Fruit fly (Drosophila melanogaster) whole organism, prepupa: ENCODE results near the gene CG3702.

Experiments used
- Blimp-1 ChIP-seq: fragments of 200-800 bp; sonication (Bioruptor generic); optimal IDR thresholded peaks from 3 replicates; lab custom pipeline; 2017; ENCODE audit warnings: missing biosample characterization, missing genetic modification characterization, mild to moderate bottlenecking, moderate library complexity, missing genetic modification reagents
- CG10631 ChIP-seq: fragments of 200-800 bp; sonication (Bioruptor generic); optimal IDR thresholded peaks from 2 replicates; lab custom pipeline; 2016; ENCODE audit warnings: missing biosample characterization, missing genetic modification characterization
- CG10669 ChIP-seq: fragments of 200-800 bp; sonication (Bioruptor generic); optimal IDR thresholded peaks from 3 replicates; lab custom pipeline; 2018; ENCODE audit warnings: missing biosample characterization, mild to moderate bottlenecking, missing genetic modification characterization, moderate library complexity
- CG11762 ChIP-seq: fragments of 200-800 bp; sonication (Bioruptor generic); optimal IDR thresholded peaks from 3 replicates; lab custom pipeline; 2016; ENCODE audit warnings: missing biosample characterization, missing genetic modification characterization; ENCODE audit not compliant: insufficient read depth
- CG11902 ChIP-seq: fragments of 200-800 bp; sonication (Bioruptor generic); optimal IDR thresholded peaks from 3 replicates; lab custom pipeline; 2016; ENCODE audit warnings: missing biosample characterization, missing genetic modification characterization
- CG15336 ChIP-seq: fragments of 200-800 bp; sonication (Bioruptor generic); IDR thresholded peaks from 2 replicates; pipeline ENCODE4 v1.3.6; 2022; ENCODE audit warnings: missing biosample characterization, missing genetic modification characterization
- CG1621 ChIP-seq: fragments of 200-800 bp; sonication (Bioruptor generic); optimal IDR thresholded peaks from 3 replicates; lab custom pipeline; 2018; ENCODE audit warnings: missing biosample characterization, mild to moderate bottlenecking, missing genetic modification characterization
- CG16779 ChIP-seq: fragments of 200-800 bp; sonication (Bioruptor generic); optimal IDR thresholded peaks from 3 replicates; lab custom pipeline; 2017; ENCODE audit warnings: missing biosample characterization, mild to moderate bottlenecking, missing genetic modification characterization
- CG3032 ChIP-seq: fragments of 200-800 bp; optimal IDR thresholded peaks from 2 replicates; lab custom pipeline; 2019; ENCODE audit warnings: missing biosample characterization, mild to moderate bottlenecking, missing genetic modification characterization, moderate library complexity
- CG31627 ChIP-seq: fragments of 200-800 bp; sonication (Bioruptor generic); optimal IDR thresholded peaks from 3 replicates; lab custom pipeline; 2016; ENCODE audit warnings: missing biosample characterization, missing genetic modification characterization
- CG32006 ChIP-seq: fragments of 200-800 bp; sonication (Bioruptor generic); optimal IDR thresholded peaks from 3 replicates; lab custom pipeline; 2017; ENCODE audit warnings: missing biosample characterization, mild to moderate bottlenecking, missing genetic modification characterization
- CG34406 ChIP-seq: fragments of 200-800 bp; sonication (Bioruptor generic); optimal IDR thresholded peaks from 3 replicates; lab custom pipeline; 2016; ENCODE audit warnings: missing biosample characterization, missing genetic modification characterization
- CG3919 ChIP-seq: fragments of 200-800 bp; sonication (Bioruptor generic); optimal IDR thresholded peaks from 3 replicates; lab custom pipeline; 2016; ENCODE audit warnings: missing biosample characterization, missing genetic modification characterization
- CG6163 ChIP-seq: fragments of 200-800 bp; sonication (Bioruptor generic); IDR thresholded peaks from 3 replicates; pipeline ENCODE4 v1.3.6; 2022; ENCODE audit warnings: missing biosample characterization, missing genetic modification characterization
- CG6808 ChIP-seq: fragments of 200-800 bp; sonication (Bioruptor generic); optimal IDR thresholded peaks from 3 replicates; lab custom pipeline; 2017; ENCODE audit warnings: missing biosample characterization, missing genetic modification characterization, mild to moderate bottlenecking, moderate library complexity, missing genetic modification reagents
- CG7368 ChIP-seq: fragments of 200-800 bp; sonication (Bioruptor generic); optimal IDR thresholded peaks from 3 replicates; lab custom pipeline; 2016; ENCODE audit warnings: missing biosample characterization, missing genetic modification characterization
- CG8119 ChIP-seq: fragments of 200-800 bp; sonication (Bioruptor generic); IDR thresholded peaks from 3 replicates; pipeline ENCODE4 v1.3.6; 2022; ENCODE audit warnings: missing biosample characterization, missing genetic modification characterization
- CG8632 ChIP-seq: fragments of 200-800 bp; sonication (Bioruptor generic); optimal IDR thresholded peaks from 3 replicates; lab custom pipeline; 2016; ENCODE audit warnings: missing biosample characterization, missing genetic modification characterization
- CG9139 ChIP-seq: fragments of 200-800 bp; sonication (Bioruptor generic); optimal IDR thresholded peaks from 3 replicates; lab custom pipeline; 2017; ENCODE audit warnings: missing biosample characterization, mild to moderate bottlenecking, missing genetic modification characterization
- Eip75B ChIP-seq: fragments of 200-800 bp; sonication (Bioruptor generic); optimal IDR thresholded peaks from 3 replicates; lab custom pipeline; 2016; ENCODE audit warnings: missing biosample characterization, missing genetic modification characterization
- Eip93F ChIP-seq: fragments of 200-800 bp; sonication (Bioruptor generic); optimal IDR thresholded peaks from 2 replicates; lab custom pipeline; 2016; ENCODE audit warnings: missing biosample characterization, mild to moderate bottlenecking, missing genetic modification characterization
- Ets21C ChIP-seq: fragments of 200-800 bp; sonication (Bioruptor generic); optimal IDR thresholded peaks from 3 replicates; lab custom pipeline; 2016; ENCODE audit warnings: missing biosample characterization, missing genetic modification characterization
- Ets96B ChIP-seq: fragments of 200-800 bp; optimal IDR thresholded peaks from 2 replicates; lab custom pipeline; 2019; ENCODE audit warnings: missing biosample characterization, mild to moderate bottlenecking, missing genetic modification characterization, moderate library complexity
- Gug ChIP-seq: fragments of 200-800 bp; sonication (Bioruptor generic); IDR thresholded peaks from 2 replicates; pipeline ENCODE4 v1.3.6; 2022; ENCODE audit warnings: missing biosample characterization, missing genetic modification characterization
- Hr38 ChIP-seq: sonication (Bioruptor generic); optimal IDR thresholded peaks from 2 replicates; lab custom pipeline; 2016; ENCODE audit warnings: missing biosample characterization, missing genetic modification characterization
- Hr39 ChIP-seq: fragments of 200-800 bp; sonication (Bioruptor generic); optimal IDR thresholded peaks from 2 replicates; lab custom pipeline; 2016; ENCODE audit warnings: missing biosample characterization, missing genetic modification characterization
- Hr4 ChIP-seq: fragments of 200-800 bp; sonication (Bioruptor generic); optimal IDR thresholded peaks from 3 replicates; lab custom pipeline; 2016; ENCODE audit warnings: missing biosample characterization, missing genetic modification characterization
- Met ChIP-seq: fragments of 200-800 bp; sonication (Bioruptor generic); optimal IDR thresholded peaks from 3 replicates; lab custom pipeline; 2016; ENCODE audit warnings: missing biosample characterization, missing genetic modification characterization
- OdsH ChIP-seq: fragments of 200-800 bp; sonication (Bioruptor generic); optimal IDR thresholded peaks from 3 replicates; lab custom pipeline; 2016; ENCODE audit warnings: missing biosample characterization, missing genetic modification characterization
- Sox102F ChIP-seq: fragments of 200-800 bp; sonication (Bioruptor generic); optimal IDR thresholded peaks from 2 replicates; lab custom pipeline; 2016; ENCODE audit warnings: missing biosample characterization, mild to moderate bottlenecking, missing genetic modification characterization
- Sox14 ChIP-seq: fragments of 200-800 bp; sonication (Bioruptor generic); optimal IDR thresholded peaks from 3 replicates; lab custom pipeline; 2016; ENCODE audit warnings: missing biosample characterization, missing genetic modification characterization
- Sox15 ChIP-seq: fragments of 200-800 bp; sonication (Bioruptor generic); optimal IDR thresholded peaks from 3 replicates; lab custom pipeline; 2016; ENCODE audit warnings: missing biosample characterization, missing genetic modification characterization
- achi ChIP-seq: fragments of 200-800 bp; sonication (Bioruptor generic); optimal IDR thresholded peaks from 3 replicates; lab custom pipeline; 2016; ENCODE audit warnings: missing biosample characterization, missing genetic modification characterization
- acj6 ChIP-seq: fragments of 200-800 bp; sonication (Bioruptor generic); optimal IDR thresholded peaks from 3 replicates; lab custom pipeline; 2016; ENCODE audit warnings: missing biosample characterization, missing genetic modification characterization
- cyc ChIP-seq: fragments of 200-800 bp; sonication (Bioruptor generic); optimal IDR thresholded peaks from 3 replicates; lab custom pipeline; 2016; ENCODE audit warnings: missing biosample characterization, missing genetic modification characterization
- dac ChIP-seq: fragments of 200-800 bp; sonication (Bioruptor generic); optimal IDR thresholded peaks from 2 replicates; lab custom pipeline; 2017; ENCODE audit warnings: missing biosample characterization, mild to moderate bottlenecking, missing genetic modification characterization
- eg ChIP-seq: fragments of 200-800 bp; sonication (Bioruptor generic); IDR thresholded peaks from 3 replicates; pipeline ENCODE4 v1.3.6; 2022; ENCODE audit warnings: missing biosample characterization, missing genetic modification characterization
- fd59A ChIP-seq: fragments of 200-800 bp; sonication (Bioruptor generic); optimal IDR thresholded peaks from 2 replicates; lab custom pipeline; 2017; ENCODE audit warnings: missing biosample characterization, mild to moderate bottlenecking, missing genetic modification characterization, missing genetic modification reagents
- fkh ChIP-seq: fragments of 200-800 bp; sonication (Bioruptor generic); optimal IDR thresholded peaks from 3 replicates; lab custom pipeline; 2017; ENCODE audit warnings: missing biosample characterization, mild to moderate bottlenecking, missing genetic modification characterization, moderate library complexity
- lz ChIP-seq: fragments of 200-800 bp; sonication (Bioruptor generic); optimal IDR thresholded peaks from 3 replicates; lab custom pipeline; 2016; ENCODE audit warnings: missing biosample characterization, missing genetic modification characterization
- pdm3 ChIP-seq: fragments of 200-800 bp; sonication (Bioruptor generic); optimal IDR thresholded peaks from 3 replicates; lab custom pipeline; 2016; ENCODE audit warnings: missing biosample characterization, missing genetic modification characterization
- salr ChIP-seq, 2 experiments: fragments of 200-800 bp; sonication (Bioruptor generic); optimal IDR thresholded peaks; 3 replicates each; lab custom pipeline; 2016 to 2018; ENCODE audit warnings: missing biosample characterization in 2 of 2, missing genetic modification characterization in 2 of 2, mild to moderate bottlenecking in 1 of 2
- spab ChIP-seq: fragments of 200-800 bp; sonication (Bioruptor generic); optimal IDR thresholded peaks from 2 replicates; lab custom pipeline; 2017; ENCODE audit warnings: missing biosample characterization, mild to moderate bottlenecking, missing genetic modification characterization, missing genetic modification reagents
- ss ChIP-seq, 2 experiments: fragments of 200-800 bp; sonication (Bioruptor generic); optimal IDR thresholded peaks; 2 replicates in 1 of 2; 3 replicates in 1 of 2; lab custom pipeline; 2017 to 2018; ENCODE audit warnings: mild to moderate bottlenecking in 2 of 2, missing biosample characterization in 2 of 2, missing genetic modification characterization in 2 of 2, moderate library complexity in 1 of 2
- svp ChIP-seq: fragments of 200-800 bp; sonication (Bioruptor generic); peaks from one replicate; lab custom pipeline; 2016; ENCODE audit warnings: missing biosample characterization, missing genetic modification characterization
- topi ChIP-seq: fragments of 200-800 bp; sonication (Bioruptor generic); optimal IDR thresholded peaks from 3 replicates; lab custom pipeline; 2016; ENCODE audit warnings: missing biosample characterization, missing genetic modification characterization
- vri ChIP-seq: fragments of 200-800 bp; sonication (Bioruptor generic); optimal IDR thresholded peaks from 3 replicates; lab custom pipeline; 2016; ENCODE audit warnings: missing biosample characterization, mild to moderate bottlenecking, missing genetic modification characterization

Gene CG3702

dm6 chr2L:4185269-4186024 lies 41.5 kb downstream of the CG3702 start (continued):
- no peak for TF ChIP-seq CG8119 (GFP tag; lab: Robert Waterston, UW)
- TF ChIP-seq Eip75B = no peak
- no peak for TF ChIP-seq CG7368
- no peak for TF ChIP-seq Sox14 (GFP tag; lab: Kevin White, UChicago)
- no peak for TF ChIP-seq CG32006 (GFP tag; lab: Kevin White, UChicago)
- TF ChIP-seq ss (GFP tag; optimal IDR thresholded peaks at IDR 0.05; lab: Kevin White, UChicago) = no peak
- TF ChIP-seq CG6808 = no peak
- TF ChIP-seq CG15336 (GFP tag; lab: Robert Waterston, UW) = peak; percentile 64; the same call in 1 of the 2 replicates
- no peak for TF ChIP-seq Sox15 (GFP tag; lab: Kevin White, UChicago)
- TF ChIP-seq Hr4 (GFP tag; lab: Kevin White, UChicago) = peak; percentile 54
- no peak for TF ChIP-seq topi
- no peak for TF ChIP-seq vri (GFP tag; lab: Kevin White, UChicago)
- TF ChIP-seq CG34406 (GFP tag; lab: Kevin White, UChicago) = peak; percentile 35
- TF ChIP-seq Ets21C (GFP tag; lab: Kevin White, UChicago) = no peak
- TF ChIP-seq CG8632 (GFP tag; lab: Kevin White, UChicago) = no peak
- peak; percentile 42 for TF ChIP-seq acj6 (GFP tag; lab: Kevin White, UChicago)
- peak; percentile 41 for TF ChIP-seq CG31627 (GFP tag; lab: Kevin White, UChicago)
- TF ChIP-seq CG9139 (GFP tag; lab: Kevin White, UChicago) = no peak
- no peak for TF ChIP-seq Blimp-1 (GFP tag; lab: Kevin White, UChicago)
- TF ChIP-seq CG3919 (GFP tag; lab: Kevin White, UChicago) = no peak
- TF ChIP-seq svp = no peak
- no peak for TF ChIP-seq CG3032
- TF ChIP-seq Met = no peak
- TF ChIP-seq CG11902 (GFP tag; lab: Kevin White, UChicago) = peak; percentile 7
- TF ChIP-seq, all 60 proteins: peak for 12

- TF ChIP-seq CG11762 (GFP tag; lab: Kevin White, UChicago) (no peak), Hr38 (GFP tag; lab: Kevin White, UChicago) (no peak), spab (no peak), Eip93F (GFP tag; lab: Kevin White, UChicago) (no peak), Eip75B (no peak), fkh (no peak), Gug (GFP tag; lab: Robert Waterston, UW) (no peak), CG9139 (GFP tag; lab: Kevin White, UChicago) (no peak), CG3919 (GFP tag; lab: Kevin White, UChicago) (peak; percentile 58), Ets96B (tag; lab: Kevin White, UChicago) (no peak), CG6808 (no peak), OdsH (GFP tag; lab: Kevin White, UChicago) (no peak), CG1621 (tag; lab: Kevin White, UChicago) (no peak), Hr4 (GFP tag; lab: Kevin White, UChicago) (no peak), CG10631 (GFP tag; lab: Kevin White, UChicago) (no peak), Sox102F (GFP tag; lab: Kevin White, UChicago) (peak; percentile 29), ss (GFP tag; optimal IDR thresholded peaks at IDR 0.05; lab: Kevin White, UChicago) (no peak), CG6163 (peak; percentile 37; the same call in 1 of the 3 replicates), Sox15 (GFP tag; lab: Kevin White, UChicago) (peak; percentile 31), Blimp-1 (GFP tag; lab: Kevin White, UChicago) (no peak), CG32006 (GFP tag; lab: Kevin White, UChicago) (no peak), cyc (GFP tag; lab: Kevin White, UChicago) (peak; percentile 81), CG31627 (GFP tag; lab: Kevin White, UChicago) (peak; percentile 53), Hr39 (GFP tag; lab: Kevin White, UChicago) (peak; percentile 41), dac (GFP tag; lab: Kevin White, UChicago) (no peak), salr (GFP tag; optimal IDR thresholded peaks at IDR 0.05; lab: Kevin White, UChicago) (no peak), lz (GFP tag; lab: Kevin White, UChicago) (peak; percentile 3), CG34406 (GFP tag; lab: Kevin White, UChicago) (peak; percentile 24), pdm3 (GFP tag; lab: Kevin White, UChicago) (no peak), eg (GFP tag; lab: Robert Waterston, UW) (no peak), Met (peak; percentile 72), CG11902 (GFP tag; lab: Kevin White, UChicago) (peak; percentile 34), CG16779 (tag; lab: Kevin White, UChicago) (no peak), CG10669 (GFP tag; lab: Kevin White, UChicago) (no peak), fd59A (GFP tag; lab: Kevin White, UChicago) (no peak), Ets21C (GFP tag; lab: Kevin White, UChicago) (no peak), achi (GFP tag; lab: Kevin White, UChicago) (peak; percentile 31), svp (peak; percentile 83)
Measured at dm6 chr2L:4179960-4180359, 46.9 kb downstream of the CG3702 start.
